Worm (Caenorhabditis elegans): ENCODE measurements around the gene ceh-84.
A peak's percentile ranks its signal among the peaks of the same experiment; 100 is the strongest.
"Not testable (repeated sequence)": the region's sequence is repeated elsewhere in the genome, so short reads cannot be mapped to it uniquely, and the experiment has no call there.

The ceh-84 gene

DNA sequence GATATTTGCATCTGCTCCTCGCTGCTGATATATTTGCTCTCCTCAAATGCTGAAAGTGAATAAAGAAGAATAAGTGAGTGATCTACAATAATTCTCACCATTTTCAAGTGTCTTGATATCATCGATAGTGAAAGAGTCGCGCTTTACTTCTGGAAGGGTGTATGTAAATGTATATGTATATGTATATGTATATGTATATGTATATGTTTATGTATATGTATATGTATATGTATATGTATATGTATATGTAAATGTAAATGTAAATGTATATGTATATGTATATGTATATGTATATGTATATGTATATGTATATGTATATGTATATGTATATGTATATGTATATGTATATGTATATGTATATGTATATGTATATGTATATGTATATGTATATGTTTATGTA lies at the start of gene ceh-84:
Gene ceh-84, minus strand, starts transcription at position 101 of the 400 bp plus-strand sequence.
- TF ChIP-seq T26A8.4 (GFP tag; IDR thresholded peaks at IDR 0.05); F49E8.2 (tag; optimal IDR thresholded peaks at IDR 0.05; ENCODE audit: borderline replicate concordance); ztf-7 (tag; optimal IDR thresholded peaks at IDR 0.05): not testable (repeated sequence)

DNA sequence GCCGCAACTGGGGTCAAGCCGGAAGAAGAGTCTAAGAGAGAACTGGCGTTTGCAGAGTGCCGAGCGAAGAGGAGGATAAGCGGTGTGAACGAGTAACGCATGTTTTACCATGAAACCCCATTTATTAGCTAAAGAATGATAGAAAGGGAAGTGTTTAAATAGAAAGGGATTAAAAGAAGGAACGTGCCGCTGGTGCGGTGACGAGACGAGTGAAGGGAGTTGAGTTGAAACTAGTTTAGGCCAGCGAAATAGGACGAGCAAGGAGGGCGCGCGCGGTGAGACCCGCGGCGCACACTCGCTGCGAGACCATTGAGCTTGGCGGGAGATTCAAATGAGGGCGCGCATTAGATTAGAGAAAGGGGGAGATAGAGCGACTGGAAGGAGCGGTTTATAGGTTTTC lies 45.9 kb upstream of the ceh-84 start, which contains the start of gene math-1:
Gene math-1, minus strand, starts transcription at position 101 of the 400 bp plus-strand sequence.
- peak; percentile 51; the same call in 1 of the 2 replicates for TF ChIP-seq set-16 (GFP tag; IDR thresholded peaks at IDR 0.05)

DNA sequence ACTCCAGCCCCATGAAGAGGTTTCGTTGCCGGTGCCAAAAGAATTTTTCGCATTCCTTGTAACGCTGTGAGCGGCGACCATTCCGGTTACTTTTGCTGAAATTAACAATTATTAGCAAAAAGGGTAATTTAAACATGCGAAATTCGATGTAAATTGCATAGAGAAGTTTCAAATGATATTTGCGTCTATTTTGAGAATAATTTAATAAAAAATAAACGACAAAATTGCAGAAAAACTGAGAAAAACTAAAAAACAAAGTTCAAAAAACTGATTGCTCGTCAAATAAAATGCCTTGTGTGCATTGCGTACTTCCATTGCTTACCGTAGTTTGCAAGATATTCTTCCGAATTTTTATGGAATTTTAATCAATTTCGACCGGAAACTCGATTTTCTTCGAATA lies 44.9 kb upstream of the ceh-84 start, which contains the start of gene bath-24:
Gene bath-24, minus strand, starts transcription at position 101 of the 400 bp plus-strand sequence.
- TF ChIP-seq ama-1 (optimal IDR thresholded peaks at IDR 0.05) = no peak
- TF ChIP-seq snpc-4 (tag; optimal IDR thresholded peaks at IDR 0.05) = no peak
- no peak for TF ChIP-seq dmd-9 (GFP tag; IDR thresholded peaks at IDR 0.05)
- no peak for TF ChIP-seq unc-39 (tag; optimal IDR thresholded peaks at IDR 0.05)

DNA sequence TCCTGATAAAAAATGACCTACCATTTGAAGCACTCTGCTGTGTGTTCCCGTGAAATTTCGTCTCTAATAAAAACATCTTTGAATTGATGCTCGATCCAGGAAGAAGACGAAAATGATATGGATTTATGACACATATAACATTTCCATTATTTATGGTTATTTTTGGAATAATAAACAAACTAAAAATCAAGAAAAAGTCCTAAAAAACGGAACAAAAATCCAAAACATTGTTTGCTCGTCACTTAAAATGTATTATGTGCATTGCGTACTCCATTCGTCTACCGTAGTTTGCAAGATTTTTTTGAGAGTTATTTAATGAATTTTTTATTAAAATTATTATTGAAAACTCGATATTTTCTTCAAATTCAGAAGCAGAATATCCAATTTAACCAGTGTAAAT lies 41.8 kb upstream of the ceh-84 start, which contains the start of gene bath-20:
Gene bath-20, minus strand, starts transcription at position 101 of the 400 bp plus-strand sequence.
- TF ChIP-seq ceh-32 (tag; optimal IDR thresholded peaks at IDR 0.05; ENCODE audit: poor library complexity) (no peak), ztf-7 (tag; optimal IDR thresholded peaks at IDR 0.05) (no peak), egl-43 (GFP tag; IDR thresholded peaks at IDR 0.05) (no peak), lin-1 (GFP tag; IDR thresholded peaks at IDR 0.05) (no peak), mdl-1 (tag; optimal IDR thresholded peaks at IDR 0.05) (no peak), lim-7 (GFP tag; IDR thresholded peaks at IDR 0.05) (no peak), lin-39 (tag; optimal IDR thresholded peaks at IDR 0.05) (no peak), jun-1 (tag; optimal IDR thresholded peaks at IDR 0.05) (no peak), rbr-2 (tag; optimal IDR thresholded peaks at IDR 0.05) (no peak), ZK337.2 (GFP tag; IDR thresholded peaks at IDR 0.05) (no peak), nhr-42 (GFP tag; IDR thresholded peaks at IDR 0.05) (no peak), hif-1 (tag; optimal IDR thresholded peaks at IDR 0.05) (no peak), nhr-10 (tag; optimal IDR thresholded peaks at IDR 0.05) (no peak), saeg-2 (GFP tag; IDR thresholded peaks at IDR 0.05) (no peak), cey-2 (tag; optimal IDR thresholded peaks at IDR 0.05; ENCODE audit: borderline replicate concordance, insufficient read depth) (no peak), mep-1 (tag; optimal IDR thresholded peaks at IDR 0.05) (no peak), unc-62 (GFP tag; optimal IDR thresholded peaks at IDR 0.05 in 1 of 2) (no peak), unc-62 (tag; optimal IDR thresholded peaks at IDR 0.05) (no peak), dmd-9 (GFP tag; IDR thresholded peaks at IDR 0.05) (no peak)

DNA sequence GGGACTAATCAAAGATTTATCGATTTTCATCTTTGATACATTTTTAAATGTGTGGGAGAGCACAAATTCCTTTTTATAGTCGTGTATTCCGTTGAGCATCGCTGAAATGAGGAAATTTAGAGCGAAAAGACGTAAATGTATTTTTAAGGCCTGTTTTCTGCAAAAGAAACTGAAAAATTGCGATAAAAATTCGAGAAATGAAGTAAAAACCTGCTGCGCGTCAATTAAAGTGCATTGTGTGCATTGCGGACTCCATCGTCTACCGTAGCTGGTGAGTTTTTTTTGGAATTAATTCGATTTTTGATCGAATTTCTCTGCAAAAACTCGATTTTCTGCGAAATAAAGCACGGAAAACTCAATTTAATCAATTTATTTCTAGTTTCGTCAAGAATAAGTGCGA lies 38.7 kb upstream of the ceh-84 start, which contains the start of gene bath-19:
Gene bath-19, minus strand, starts transcription at position 101 of the 400 bp plus-strand sequence.
- TF ChIP-seq ceh-82 (tag; optimal IDR thresholded peaks at IDR 0.05) (no peak), ces-1 (GFP tag; optimal IDR thresholded peaks at IDR 0.05) (no peak), pqm-1 (tag; optimal IDR thresholded peaks at IDR 0.05) (no peak), skn-1 (tag; optimal IDR thresholded peaks at IDR 0.05) (no peak), lin-29 (GFP tag; IDR thresholded peaks at IDR 0.05) (no peak), nhr-6 (tag; optimal IDR thresholded peaks at IDR 0.05) (no peak), nhr-77 (tag; optimal IDR thresholded peaks at IDR 0.05) (no peak), hif-1 (tag; optimal IDR thresholded peaks at IDR 0.05) (no peak), fos-1 (tag; optimal IDR thresholded peaks at IDR 0.05) (no peak), spr-3 (GFP tag; optimal IDR thresholded peaks at IDR 0.05) (no peak), ceh-28 (tag; optimal IDR thresholded peaks at IDR 0.05) (no peak), rbr-2 (tag; optimal IDR thresholded peaks at IDR 0.05) (no peak), nhr-41 (GFP tag; IDR thresholded peaks at IDR 0.05) (no peak), zag-1 (tag; optimal IDR thresholded peaks at IDR 0.05) (no peak), Y5F2A.4 (GFP tag; optimal IDR thresholded peaks at IDR 0.05) (no peak), aha-1 (tag) (no peak), T26A8.4 (GFP tag; IDR thresholded peaks at IDR 0.05) (no peak), mxl-3 (GFP tag; optimal IDR thresholded peaks at IDR 0.05) (no peak)
